Worm (Caenorhabditis elegans): ENCODE data around the gene acr-17.
"Not testable (repeated sequence)": the region's sequence is repeated elsewhere in the genome, so short reads cannot be mapped to it uniquely, and the experiment has no call there.

Gene acr-17

ce11 chrV:2608352-2608751 lies at the start of gene acr-17:
acr-17 (plus strand) TSS chrV:2608652.
- TF ChIP-seq ceh-82 (tag; optimal IDR thresholded peaks at IDR 0.05) (no peak), nhr-11 (tag; optimal IDR thresholded peaks at IDR 0.05) (no peak), snpc-4 (tag; optimal IDR thresholded peaks at IDR 0.05) (no peak), nhr-12 (tag; optimal IDR thresholded peaks at IDR 0.05) (no peak), elt-2 (tag; optimal IDR thresholded peaks at IDR 0.05) (no peak), tbx-2 (tag; optimal IDR thresholded peaks at IDR 0.05) (no peak), pqm-1 (tag; optimal IDR thresholded peaks at IDR 0.05) (no peak), lin-15B (tag; optimal IDR thresholded peaks at IDR 0.05) (no peak), mml-1 (tag; optimal IDR thresholded peaks at IDR 0.05) (no peak), daf-12 (tag; optimal IDR thresholded peaks at IDR 0.05) (no peak), nhr-76 (tag; optimal IDR thresholded peaks at IDR 0.05) (no peak), unc-62 (GFP tag; optimal IDR thresholded peaks at IDR 0.05) (no peak), fos-1 (tag; optimal IDR thresholded peaks at IDR 0.05) (no peak), sea-2 (GFP tag; optimal IDR thresholded peaks at IDR 0.05) (no peak)

- TF ChIP-seq aly-2, ZK546.5, jun-1 (tag; optimal IDR thresholded peaks at IDR 0.05): not testable (repeated sequence)
Measured at ce11 chrV:2561390-2561789, 47.1 kb upstream of the acr-17 start, which contains the start of gene gst-10. gst-10 (plus strand) TSS chrV:2561690.

- TF ChIP-seq elt-2 (tag; optimal IDR thresholded peaks at IDR 0.05) (peak; percentile 76), ceh-9 (tag; optimal IDR thresholded peaks at IDR 0.05) (no peak), unc-39 (tag; optimal IDR thresholded peaks at IDR 0.05) (no peak), skn-1 (tag; optimal IDR thresholded peaks at IDR 0.05) (peak; percentile 4), pqm-1 (tag; optimal IDR thresholded peaks at IDR 0.05) (peak; percentile 41), ZK546.5 (tag; optimal IDR thresholded peaks at IDR 0.05) (no peak), fos-1 (tag; optimal IDR thresholded peaks at IDR 0.05) (no peak)
Measured at ce11 chrV:2565525-2565924, 42.9 kb upstream of the acr-17 start, which contains the start of gene Y45G12C.1. Y45G12C.1 (plus strand) TSS chrV:2565683.

- TF ChIP-seq R02D3.7 (tag; optimal IDR thresholded peaks at IDR 0.05) (no peak), nhr-11 (tag; optimal IDR thresholded peaks at IDR 0.05) (no peak), lin-15B (tag; optimal IDR thresholded peaks at IDR 0.05) (no peak), nfya-1 (tag; optimal IDR thresholded peaks at IDR 0.05; ENCODE audit: insufficient read depth) (no peak), nhr-12 (tag; optimal IDR thresholded peaks at IDR 0.05) (no peak), fkh-10 (GFP tag; optimal IDR thresholded peaks at IDR 0.05) (no peak), ama-1 (optimal IDR thresholded peaks at IDR 0.05) (no peak), tbx-2 (tag; optimal IDR thresholded peaks at IDR 0.05) (no peak), nhr-67 (tag; optimal IDR thresholded peaks at IDR 0.05) (no peak), elt-3 (tag; optimal IDR thresholded peaks at IDR 0.05) (no peak), nhr-28 (tag; optimal IDR thresholded peaks at IDR 0.05) (no peak), nhr-25 (tag; optimal IDR thresholded peaks at IDR 0.05) (no peak)
Measured at ce11 chrV:2570643-2571042, 37.8 kb upstream of the acr-17 start, which contains the start of gene srj-19. srj-19 (minus strand) TSS chrV:2570743.

ce11 chrV:2573108-2573507 lies 35.3 kb upstream of the acr-17 start, which contains the start of gene srj-20:
srj-20 (minus strand) TSS chrV:2573208.
- TF ChIP-seq fkh-10 (GFP tag; optimal IDR thresholded peaks at IDR 0.05) (no peak), lsy-12 (tag; optimal IDR thresholded peaks at IDR 0.05) (no peak), fos-1 (tag; optimal IDR thresholded peaks at IDR 0.05) (no peak), nhr-76 (tag; optimal IDR thresholded peaks at IDR 0.05) (no peak), tbx-2 (tag; optimal IDR thresholded peaks at IDR 0.05) (no peak), elt-1 (tag; optimal IDR thresholded peaks at IDR 0.05) (no peak), fkh-2 (tag; optimal IDR thresholded peaks at IDR 0.05) (no peak), nhr-23 (tag; optimal IDR thresholded peaks at IDR 0.05) (no peak), nhr-11 (tag; optimal IDR thresholded peaks at IDR 0.05) (no peak), jun-1 (tag; optimal IDR thresholded peaks at IDR 0.05) (no peak), pha-4 (tag; optimal IDR thresholded peaks at IDR 0.05) (no peak), sea-2 (GFP tag; optimal IDR thresholded peaks at IDR 0.05) (no peak), aly-2 (tag; optimal IDR thresholded peaks at IDR 0.05) (no peak), mml-1 (tag; optimal IDR thresholded peaks at IDR 0.05) (no peak)

- TF ChIP-seq ceh-28 (tag; optimal IDR thresholded peaks at IDR 0.05) = no peak
- TF ChIP-seq pha-4 (tag; optimal IDR thresholded peaks at IDR 0.05) = no peak
- TF ChIP-seq nhr-77 (tag; optimal IDR thresholded peaks at IDR 0.05) = no peak
- no peak for TF ChIP-seq jun-1 (tag; optimal IDR thresholded peaks at IDR 0.05)
- no peak for TF ChIP-seq R02D3.7 (tag; optimal IDR thresholded peaks at IDR 0.05)
- no peak for TF ChIP-seq nhr-12 (tag; optimal IDR thresholded peaks at IDR 0.05)
- TF ChIP-seq nfya-1 (tag; optimal IDR thresholded peaks at IDR 0.05; ENCODE audit: insufficient read depth) = no peak
- no peak for TF ChIP-seq fos-1 (tag; optimal IDR thresholded peaks at IDR 0.05)
- TF ChIP-seq aly-2 (tag; optimal IDR thresholded peaks at IDR 0.05) = no peak
Measured at ce11 chrV:2573881-2574280, 34.6 kb upstream of the acr-17 start, which contains the start of gene nhr-290. nhr-290 (plus strand) TSS chrV:2574181.

All from whole organism, L3 larva.